Fruit fly (Drosophila melanogaster) whole organism, embryonic: ENCODE data around the gene CG42847.

ENCODE experiments used
- Abd-B ChIP-seq: fragments of 200-800 bp; sonication (Bioruptor generic); optimal IDR thresholded peaks from 2 replicates; lab custom pipeline; 2018; ENCODE audit warnings: missing biosample characterization, mild to moderate bottlenecking, missing genetic modification characterization, moderate library complexity
- Asciz ChIP-seq: fragments of 200-800 bp; sonication (Bioruptor generic); optimal IDR thresholded peaks from 2 replicates; lab custom pipeline; 2017; ENCODE audit warnings: missing biosample characterization, mild to moderate bottlenecking, missing genetic modification characterization, missing genetic modification reagents
- Bgb ChIP-seq: fragments of 200-800 bp; sonication (Bioruptor generic); IDR thresholded peaks from 2 replicates; pipeline ENCODE4 v1.3.6; 2022; ENCODE audit warnings: missing biosample characterization, missing genetic modification characterization; ENCODE audit not compliant: partially characterized antibody
- CG12299 ChIP-seq: fragments of 200-800 bp; sonication (Bioruptor generic); optimal IDR thresholded peaks from 2 replicates; lab custom pipeline; 2018; ENCODE audit warnings: missing biosample characterization, mild to moderate bottlenecking, missing genetic modification characterization
- CG13424 ChIP-seq: fragments of 200-800 bp; sonication (Bioruptor generic); optimal IDR thresholded peaks from 2 replicates; lab custom pipeline; 2019; ENCODE audit warnings: missing biosample characterization, mild to moderate bottlenecking, missing genetic modification characterization, moderate library complexity
- CG14441 ChIP-seq: fragments of 200-800 bp; sonication (Bioruptor generic); IDR thresholded peaks from 2 replicates; pipeline ENCODE4 v1.3.6; 2022; ENCODE audit warnings: missing biosample characterization, missing genetic modification characterization
- CG1602 ChIP-seq: fragments of 200-800 bp; sonication (Bioruptor generic); optimal IDR thresholded peaks from 3 replicates; lab custom pipeline; 2016; ENCODE audit warnings: missing biosample characterization, missing genetic modification characterization
- CG1603 ChIP-seq: fragments of 200-800 bp; sonication (Bioruptor generic); optimal IDR thresholded peaks from 2 replicates; lab custom pipeline; 2019; ENCODE audit warnings: missing biosample characterization, mild to moderate bottlenecking, missing genetic modification characterization, moderate library complexity
- CG17385 ChIP-seq: fragments of 200-800 bp; sonication (Bioruptor generic); optimal IDR thresholded peaks from 3 replicates; lab custom pipeline; 2018; ENCODE audit warnings: missing biosample characterization, mild to moderate bottlenecking, missing genetic modification characterization
- CG17829 ChIP-seq: fragments of 200-800 bp; optimal IDR thresholded peaks from 2 replicates; lab custom pipeline; 2019; ENCODE audit warnings: missing biosample characterization, mild to moderate bottlenecking, missing genetic modification characterization, moderate library complexity
- CG17912 ChIP-seq: fragments of 200-800 bp; sonication (Bioruptor generic); optimal IDR thresholded peaks from 2 replicates; lab custom pipeline; 2018; ENCODE audit warnings: missing biosample characterization, mild to moderate bottlenecking, missing genetic modification characterization
- CG18262 ChIP-seq: fragments of 200-800 bp; optimal IDR thresholded peaks from 3 replicates; lab custom pipeline; 2019; ENCODE audit warnings: missing biosample characterization, mild to moderate bottlenecking, missing genetic modification characterization, moderate library complexity
- CG18476 ChIP-seq: fragments of 200-800 bp; sonication (Bioruptor generic); optimal IDR thresholded peaks from 2 replicates; lab custom pipeline; 2016; ENCODE audit warnings: missing biosample characterization, mild to moderate bottlenecking, missing genetic modification characterization
- CG30020 ChIP-seq: fragments of 200-800 bp; optimal IDR thresholded peaks from 2 replicates; lab custom pipeline; 2019; ENCODE audit warnings: missing biosample characterization, mild to moderate bottlenecking, missing genetic modification characterization, moderate library complexity
- CG30403 ChIP-seq: fragments of 200-800 bp; sonication (Bioruptor generic); optimal IDR thresholded peaks from 3 replicates; lab custom pipeline; 2016; ENCODE audit warnings: missing biosample characterization, missing genetic modification characterization
- CG31224 ChIP-seq: fragments of 200-800 bp; sonication (Bioruptor generic); IDR thresholded peaks from 2 replicates; pipeline ENCODE4 v1.3.6; 2022; ENCODE audit warnings: missing biosample characterization, missing genetic modification characterization
- CG32767 ChIP-seq: fragments of 200-800 bp; sonication (Bioruptor generic); IDR thresholded peaks from 2 replicates; pipeline ENCODE4 v1.3.6; 2022; ENCODE audit warnings: missing biosample characterization, missing genetic modification characterization
- CG6683 ChIP-seq: fragments of 200-800 bp; sonication (Bioruptor generic); optimal IDR thresholded peaks from 2 replicates; lab custom pipeline; 2017; ENCODE audit warnings: missing biosample characterization, mild to moderate bottlenecking, missing genetic modification characterization, missing genetic modification reagents
- Chrac-16 ChIP-seq: fragments of 200-800 bp; sonication (Bioruptor generic); optimal IDR thresholded peaks from 3 replicates; lab custom pipeline; 2016; ENCODE audit warnings: missing biosample characterization, missing genetic modification characterization
- Deaf1 ChIP-seq: fragments of 200-800 bp; optimal IDR thresholded peaks from 3 replicates; lab custom pipeline; 2019; ENCODE audit warnings: missing biosample characterization, mild to moderate bottlenecking, missing genetic modification characterization, moderate library complexity
- Dip3 ChIP-seq: fragments of 200-800 bp; sonication (Bioruptor generic); optimal IDR thresholded peaks from 3 replicates; lab custom pipeline; 2016; ENCODE audit warnings: missing biosample characterization, missing genetic modification characterization
- Doc2 ChIP-seq: fragments of 200-800 bp; sonication (Bioruptor generic); IDR thresholded peaks from 2 replicates; pipeline ENCODE4 v1.3.6; 2022; ENCODE audit warnings: missing biosample characterization, missing genetic modification characterization
- E2f1 ChIP-seq: fragments of 200-800 bp; sonication (Bioruptor generic); IDR thresholded peaks from 2 replicates; pipeline ENCODE4 v1.3.6; 2022; ENCODE audit warnings: missing biosample characterization, missing genetic modification characterization
- Hr51 ChIP-seq, 2 experiments: fragments of 200-800 bp; sonication (Bioruptor generic); optimal IDR thresholded peaks; 2 replicates in 1 of 2; 3 replicates in 1 of 2; lab custom pipeline; 2016 to 2018; ENCODE audit warnings: missing biosample characterization in 2 of 2, missing genetic modification characterization in 2 of 2, mild to moderate bottlenecking in 1 of 2, moderate library complexity in 1 of 2
- Hsf ChIP-seq: fragments of 200-800 bp; sonication (Bioruptor generic); optimal IDR thresholded peaks from 3 replicates; lab custom pipeline; 2016; ENCODE audit warnings: missing biosample characterization, missing genetic modification characterization
- Jarid2 ChIP-seq: fragments of 200-800 bp; sonication (Bioruptor generic); optimal IDR thresholded peaks from 3 replicates; lab custom pipeline; 2017; ENCODE audit warnings: mild to moderate bottlenecking, missing biosample characterization, missing genetic modification reagents, missing genetic modification characterization
- MESR4 ChIP-seq: fragments of 200-800 bp; sonication (Bioruptor generic); optimal IDR thresholded peaks from 2 replicates; lab custom pipeline; 2018; ENCODE audit warnings: missing biosample characterization, mild to moderate bottlenecking, missing genetic modification characterization, moderate library complexity
- Neu2 ChIP-seq: fragments of 200-800 bp; sonication (Bioruptor generic); optimal IDR thresholded peaks from 3 replicates; lab custom pipeline; 2016; ENCODE audit warnings: missing biosample characterization, missing genetic modification characterization, borderline replicate concordance
- Nf-YA ChIP-seq: fragments of 200-800 bp; sonication (Bioruptor generic); IDR thresholded peaks from 2 replicates; pipeline ENCODE4 v1.3.6; 2022; ENCODE audit warnings: missing biosample characterization, missing genetic modification characterization
- Side ChIP-seq: fragments of 200-800 bp; sonication (Bioruptor generic); optimal IDR thresholded peaks from 2 replicates; lab custom pipeline; 2016; ENCODE audit warnings: missing biosample characterization, missing genetic modification characterization
- Xbp1 ChIP-seq: fragments of 200-800 bp; sonication (Bioruptor generic); optimal IDR thresholded peaks from 3 replicates; lab custom pipeline; 2016; ENCODE audit warnings: missing biosample characterization, mild to moderate bottlenecking, missing genetic modification characterization
- amos ChIP-seq: fragments of 200-800 bp; sonication (Bioruptor generic); IDR thresholded peaks from 2 replicates; pipeline ENCODE4 v1.3.6; 2022; ENCODE audit warnings: missing biosample characterization, missing genetic modification characterization; ENCODE audit not compliant: partially characterized antibody
- az2 ChIP-seq: fragments of 200-800 bp; sonication (Bioruptor generic); optimal IDR thresholded peaks from 3 replicates; lab custom pipeline; 2016; ENCODE audit warnings: missing biosample characterization, missing genetic modification characterization
- bigmax ChIP-seq: fragments of 200-800 bp; sonication (Bioruptor generic); optimal IDR thresholded peaks from 2 replicates; lab custom pipeline; 2018; ENCODE audit warnings: missing biosample characterization, mild to moderate bottlenecking, missing genetic modification characterization
- cato ChIP-seq: fragments of 200-800 bp; sonication (Bioruptor generic); optimal IDR thresholded peaks from 2 replicates; lab custom pipeline; 2016; ENCODE audit warnings: missing biosample characterization, missing genetic modification characterization, borderline replicate concordance
- en ChIP-seq: fragments of 200-800 bp; sonication (Bioruptor generic); optimal IDR thresholded peaks from 2 replicates; lab custom pipeline; 2016; ENCODE audit warnings: missing biosample characterization, missing genetic modification characterization
- lola ChIP-seq, 3 experiments: fragments of >200 bp in 2 of 3; fragments of 200-800 bp in 1 of 3; sonication (Bioruptor generic) in 1 of 3; optimal IDR thresholded peaks; 2 replicates each; lab custom pipeline; 2017 to 2019; ENCODE audit warnings: missing biosample characterization in 3 of 3, missing genetic modification characterization in 3 of 3, mild to moderate bottlenecking in 1 of 3, moderate library complexity in 1 of 3
- maf-S ChIP-seq: fragments of 200-800 bp; sonication (Bioruptor generic); optimal IDR thresholded peaks from 2 replicates; lab custom pipeline; 2016; ENCODE audit warnings: missing biosample characterization, missing genetic modification characterization
- pb ChIP-seq: fragments of 200-800 bp; sonication (Bioruptor generic); optimal IDR thresholded peaks from 3 replicates; lab custom pipeline; 2016; ENCODE audit warnings: missing biosample characterization, missing genetic modification characterization
- peb ChIP-seq: fragments of 200-800 bp; sonication (Bioruptor generic); IDR thresholded peaks from 2 replicates; pipeline ENCODE4 v1.3.6; 2022; ENCODE audit warnings: missing biosample characterization, missing genetic modification characterization
- pita ChIP-seq: fragments of 200-800 bp; sonication (Bioruptor generic); optimal IDR thresholded peaks from 2 replicates; lab custom pipeline; 2017; ENCODE audit warnings: missing biosample characterization, mild to moderate bottlenecking, missing genetic modification characterization
- sima ChIP-seq: fragments of 200-800 bp; sonication (Bioruptor generic); optimal IDR thresholded peaks from 2 replicates; lab custom pipeline; 2016; ENCODE audit warnings: missing biosample characterization, missing genetic modification characterization
- slbo ChIP-seq: fragments of 200-800 bp; sonication (Bioruptor generic); IDR thresholded peaks from 2 replicates; pipeline ENCODE4 v1.3.6; 2022; ENCODE audit warnings: missing biosample characterization, missing genetic modification characterization
- sqz ChIP-seq: fragments of 200-800 bp; sonication (Bioruptor generic); optimal IDR thresholded peaks from 3 replicates; lab custom pipeline; 2018; ENCODE audit warnings: missing biosample characterization, mild to moderate bottlenecking, missing genetic modification characterization
- tin ChIP-seq: fragments of 200-800 bp; sonication (Bioruptor generic); optimal IDR thresholded peaks from 3 replicates; lab custom pipeline; 2016; ENCODE audit warnings: missing biosample characterization, missing genetic modification characterization
- tll ChIP-seq, 2 experiments: fragments of 200-800 bp in 1 of 2; fragments of >200 bp in 1 of 2; sonication (Bioruptor generic) in 1 of 2; optimal IDR thresholded peaks; 2 replicates each; lab custom pipeline; 2017 to 2019; ENCODE audit warnings: missing biosample characterization in 2 of 2, missing genetic modification characterization in 2 of 2, mild to moderate bottlenecking in 1 of 2, moderate library complexity in 1 of 2
- trem ChIP-seq: fragments of 200-800 bp; optimal IDR thresholded peaks from 3 replicates; lab custom pipeline; 2019; ENCODE audit warnings: missing biosample characterization, mild to moderate bottlenecking, missing genetic modification characterization, moderate library complexity
- tx ChIP-seq: fragments of 200-800 bp; sonication (Bioruptor generic); optimal IDR thresholded peaks from 2 replicates; lab custom pipeline; 2016; ENCODE audit warnings: missing biosample characterization, missing genetic modification characterization

CG42847 gene

DNA sequence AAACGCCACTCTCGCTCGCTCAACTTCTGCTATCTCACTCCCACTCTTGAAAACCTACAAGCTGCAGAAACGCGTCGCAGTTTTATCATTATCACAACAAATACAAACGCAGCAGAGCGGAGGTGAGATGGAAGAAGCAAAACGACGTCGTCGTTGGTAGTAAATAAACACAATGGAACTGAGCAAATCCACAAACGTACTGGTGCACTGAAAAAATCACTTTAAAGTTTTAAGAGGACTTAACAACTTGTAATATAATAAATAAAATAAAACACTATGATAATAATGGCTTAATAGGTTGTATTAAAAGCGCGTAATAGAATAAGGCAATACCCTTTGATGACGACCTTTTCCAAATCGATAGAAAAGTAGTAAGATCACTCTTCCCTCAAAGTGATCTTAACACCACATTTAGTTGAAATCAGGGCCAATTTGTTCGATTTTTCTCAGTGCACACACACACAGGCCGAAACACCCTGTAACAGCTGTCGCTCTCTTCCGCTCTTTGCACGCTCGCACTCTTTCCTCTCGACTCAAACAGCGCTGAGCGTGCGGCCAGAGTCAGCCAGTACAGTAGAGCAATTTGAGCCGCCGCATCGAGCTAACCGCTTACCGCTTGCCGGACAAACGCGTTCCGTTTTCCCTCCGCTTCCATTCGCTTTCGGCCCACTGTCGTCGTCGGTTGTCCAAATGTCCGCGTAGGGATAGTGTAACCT is 21.7 kb downstream of the CG42847 start (continued):
- TF ChIP-seq CG17385 (GFP tag; lab: Kevin White, UChicago) (peak; percentile 90), CG1603 (tag; lab: Kevin White, UChicago) (peak; percentile 81), Hr51 (GFP tag; optimal IDR thresholded peaks at IDR 0.05; lab: Kevin White, UChicago) (peak; percentile 87 to 97), CG30403 (GFP tag; lab: Kevin White, UChicago) (peak; percentile 96), Doc2 (GFP tag; lab: Robert Waterston, UW) (no peak; the same call in 1 of the 2 replicates), trem (tag; lab: Kevin White, UChicago) (peak; percentile 93), Bgb (peak; percentile 63), CG14441 (GFP tag; lab: Robert Waterston, UW) (peak; percentile 92), lola (GFP tag; optimal IDR thresholded peaks at IDR 0.05; lab: Kevin White, UChicago) (peak in 1 of 3 experiments; percentile 100), slbo (GFP tag; lab: Robert Waterston, UW) (peak; percentile 95), CG13424 (tag; lab: Kevin White, UChicago) (peak; percentile 97), Xbp1 (GFP tag; lab: Kevin White, UChicago) (peak; percentile 95), E2f1 (GFP tag; lab: Robert Waterston, UW) (peak; percentile 94), bigmax (GFP tag; lab: Kevin White, UChicago) (no peak), sqz (peak; percentile 87), cato (GFP tag; lab: Kevin White, UChicago) (peak; percentile 89), Asciz (peak; percentile 92), Neu2 (GFP tag; lab: Kevin White, UChicago) (no peak), MESR4 (peak; percentile 14), maf-S (GFP tag; lab: Kevin White, UChicago) (peak; percentile 81), CG18476 (peak; percentile 83), Jarid2 (GFP tag; lab: Kevin White, UChicago) (peak; percentile 94), tx (GFP tag; lab: Kevin White, UChicago) (peak; percentile 82), Dip3 (GFP tag; lab: Kevin White, UChicago) (peak; percentile 87), CG18262 (tag; lab: Kevin White, UChicago) (peak; percentile 98), CG17829 (tag; lab: Kevin White, UChicago) (peak; percentile 98), tin (GFP tag; lab: Kevin White, UChicago) (peak; percentile 97), CG32767 (GFP tag; lab: Robert Waterston, UW) (peak; percentile 95), peb (GFP tag; lab: Robert Waterston, UW) (peak; percentile 94), CG31224 (GFP tag; lab: Robert Waterston, UW) (peak; percentile 92), CG17912 (GFP tag; lab: Kevin White, UChicago) (peak; percentile 78), Chrac-16 (GFP tag; lab: Kevin White, UChicago) (peak; percentile 95), Hsf (GFP tag; lab: Kevin White, UChicago) (peak; percentile 90), sima (GFP tag; lab: Kevin White, UChicago) (peak; percentile 71), Deaf1 (tag; lab: Kevin White, UChicago) (peak; percentile 78), CG1602 (GFP tag; lab: Kevin White, UChicago) (peak; percentile 95), amos (peak; percentile 37), CG6683 (GFP tag; lab: Kevin White, UChicago) (peak; percentile 89), Abd-B (GFP tag; lab: Kevin White, UChicago) (peak; percentile 97), tll (GFP tag; optimal IDR thresholded peaks at IDR 0.05; lab: Kevin White, UChicago) (peak; percentile 53 to 77), pita (GFP tag; lab: Kevin White, UChicago) (no peak), Side (GFP tag; lab: Kevin White, UChicago) (peak; percentile 85), Nf-YA (no peak; the same call in 1 of the 2 replicates), pb (GFP tag; lab: Kevin White, UChicago) (peak; percentile 69), CG30020 (tag; lab: Kevin White, UChicago) (peak; percentile 86), CG12299 (peak; percentile 93), az2 (GFP tag; lab: Kevin White, UChicago) (peak; percentile 95), en (peak; percentile 50)
